Fruit fly (Drosophila melanogaster): Measurements from ENCODE around the gene BigH1.

BigH1 gene

DNA sequence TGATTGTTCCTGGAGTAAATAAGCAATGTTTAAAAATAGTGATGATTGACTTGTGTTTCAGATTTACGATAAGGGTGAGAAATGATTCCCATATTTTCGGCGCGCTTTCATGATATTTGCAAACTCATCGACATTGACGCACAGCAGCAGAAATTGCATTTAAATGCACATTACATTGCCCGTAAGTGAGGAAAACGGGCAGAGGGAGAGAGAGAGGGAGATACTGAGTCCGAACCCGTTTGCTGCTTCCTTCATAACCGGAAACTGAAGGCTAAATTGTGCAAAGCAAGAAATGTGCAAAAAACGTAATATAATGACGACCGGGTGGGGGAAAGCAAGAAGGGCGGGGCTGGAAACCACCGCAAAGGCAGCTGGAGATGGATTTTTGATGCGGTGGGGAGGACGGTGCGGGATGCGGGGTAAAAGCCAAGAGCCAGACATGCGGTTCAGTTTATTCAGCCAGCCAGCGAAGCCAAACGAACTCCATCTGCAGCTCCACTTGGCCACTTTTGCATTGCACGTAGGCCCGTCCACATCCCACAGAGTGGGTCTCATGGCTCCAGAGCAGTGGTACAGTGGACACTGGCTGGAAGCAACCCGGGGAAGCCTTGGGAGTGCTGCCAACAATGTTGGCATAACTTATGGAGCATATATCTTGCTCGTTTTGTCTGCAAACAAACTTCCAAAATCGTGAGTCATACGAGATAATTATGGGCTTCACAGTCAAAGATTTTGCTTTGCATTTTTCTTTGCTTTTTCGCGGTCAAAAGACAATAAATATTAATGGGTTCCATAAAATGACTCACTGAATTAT is 10.0 kb upstream of the BigH1 start:
- TF ChIP-seq CG17801 (GFP tag; optimal IDR thresholded peaks at IDR 0.05; ENCODE audit: partially characterized antibody) = no peak

DNA sequence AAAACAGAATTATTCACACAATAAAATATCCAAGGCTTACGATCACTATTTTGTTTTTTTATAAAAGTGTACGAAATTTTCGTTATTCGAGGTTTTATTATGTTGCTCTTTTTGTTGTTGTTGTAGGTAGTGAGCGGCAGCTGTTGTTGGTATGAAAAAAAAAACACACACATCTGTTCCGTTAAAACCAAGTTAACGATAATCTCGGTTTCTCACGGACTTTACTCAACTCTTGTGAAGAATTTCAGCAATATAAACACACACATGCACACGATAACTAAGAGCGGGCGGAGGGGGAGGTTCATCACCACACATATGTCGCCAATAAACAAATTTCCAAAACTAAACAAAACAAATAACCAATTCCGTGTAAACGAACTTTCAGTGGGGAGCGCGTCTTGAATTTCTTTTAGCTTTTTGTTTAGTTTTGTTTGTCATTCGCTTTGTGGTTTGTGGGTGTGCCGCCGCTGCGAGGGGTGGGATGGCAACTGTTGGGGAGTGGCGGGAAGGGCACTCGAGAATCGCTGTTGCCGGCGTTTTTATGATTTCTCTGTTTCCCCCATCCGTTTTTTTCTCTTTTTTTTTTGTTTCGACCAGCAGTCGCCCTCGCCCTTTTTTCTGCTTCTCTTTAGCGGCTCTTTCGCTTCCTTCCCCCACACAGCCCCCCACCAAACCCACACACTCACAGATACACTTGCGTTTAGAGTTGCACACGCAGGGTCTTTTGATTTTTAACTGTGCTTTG is 8.8 kb upstream of the BigH1 start:
- no peak for TF ChIP-seq CG17801 (GFP tag; optimal IDR thresholded peaks at IDR 0.05; ENCODE audit: partially characterized antibody)

- peak; percentile 89 for TF ChIP-seq CG17801 (GFP tag; optimal IDR thresholded peaks at IDR 0.05; ENCODE audit: partially characterized antibody)
Observed at dm6 chr3R:14654976-14655896, 8.0 kb upstream of the BigH1 start.

DNA sequence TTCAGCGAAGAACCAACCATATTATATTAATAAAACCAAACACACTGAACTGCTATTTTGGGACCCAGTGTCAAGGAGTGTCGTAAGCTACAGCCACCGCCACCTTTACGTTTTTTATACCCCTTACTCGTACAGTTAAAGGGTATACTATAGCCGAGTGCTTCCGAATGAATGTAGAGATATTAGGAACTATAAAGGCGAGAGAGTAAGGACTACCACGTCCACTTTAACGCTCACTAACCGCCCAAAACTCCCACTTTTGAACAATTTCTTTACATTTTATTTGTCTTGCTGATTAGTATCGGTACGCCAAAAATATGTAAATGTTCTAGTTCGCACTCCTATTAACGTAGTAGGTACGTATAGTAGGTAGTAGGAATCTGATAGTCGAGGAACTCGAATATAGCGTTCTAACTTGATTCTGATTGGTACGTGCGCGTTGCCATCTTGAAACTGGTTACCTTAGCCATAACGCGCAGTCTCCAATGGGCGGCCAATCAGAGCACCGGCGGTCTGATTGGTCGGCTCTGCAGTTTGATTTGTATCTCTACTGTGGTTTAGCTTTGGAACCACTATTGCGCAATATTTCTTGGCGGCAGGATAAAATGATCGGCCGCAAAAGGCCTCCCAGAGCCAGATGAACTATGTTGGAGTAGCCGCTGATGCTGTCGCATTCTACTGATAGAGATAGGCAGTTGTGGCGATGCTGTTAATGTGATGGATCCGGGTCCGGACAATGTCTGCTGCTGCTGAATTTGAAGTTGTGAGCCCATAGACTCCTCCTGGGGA is 7.1 kb upstream of the BigH1 start:
- no peak for TF ChIP-seq CG17801 (GFP tag; optimal IDR thresholded peaks at IDR 0.05; ENCODE audit: partially characterized antibody)

- TF ChIP-seq CG17801 (GFP tag; optimal IDR thresholded peaks at IDR 0.05; ENCODE audit: partially characterized antibody) = no peak
Observed at dm6 chr3R:14656760-14657604, 6.3 kb upstream of the BigH1 start, which contains the start of gene CG3505. TSS of gene CG3505 (plus strand) at chr3R:14657447.

DNA sequence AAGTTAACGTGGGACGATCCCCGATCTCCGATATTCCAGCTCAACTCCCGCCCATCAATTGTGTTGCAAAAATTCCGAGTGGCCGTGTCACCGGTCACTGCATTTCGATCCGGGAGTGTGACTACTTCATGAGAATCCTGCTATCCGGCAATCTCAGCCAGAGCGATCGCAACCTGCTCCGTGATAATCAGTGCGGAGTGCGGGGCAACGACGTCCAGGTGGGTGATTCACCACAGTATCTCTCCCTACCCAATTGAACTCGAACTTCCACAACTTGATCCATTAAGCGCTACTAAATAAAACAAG is 5.7 kb upstream of the BigH1 start:
- no peak for TF ChIP-seq CG17801 (GFP tag; optimal IDR thresholded peaks at IDR 0.05; ENCODE audit: partially characterized antibody)

dm6 chr3R:14658170-14658569 is 5.1 kb upstream of the BigH1 start:
- TF ChIP-seq CG17801 (GFP tag; optimal IDR thresholded peaks at IDR 0.05; ENCODE audit: partially characterized antibody) = no peak

DNA sequence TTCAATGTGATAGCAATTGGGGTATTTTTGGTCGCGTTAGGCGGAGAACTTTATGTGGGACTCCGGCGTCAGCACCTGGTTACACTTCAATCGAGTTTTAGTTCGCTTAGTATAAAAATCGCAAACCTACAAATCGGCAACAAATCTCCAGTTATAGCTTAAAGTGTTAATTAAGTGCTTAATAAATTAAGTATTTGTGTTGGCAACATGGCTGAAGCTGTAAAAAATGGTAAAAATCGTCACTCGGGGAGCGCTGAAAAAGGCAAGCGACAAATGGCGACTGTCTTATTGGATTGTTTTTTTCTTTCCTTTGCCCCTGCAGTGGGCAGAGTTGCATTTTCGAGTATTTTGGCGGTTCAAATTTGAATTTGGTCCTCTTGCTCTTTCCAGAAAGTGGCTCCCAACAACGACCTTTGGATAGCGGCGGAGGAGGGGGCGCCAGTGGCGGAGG is 3.9 kb upstream of the BigH1 start, which contains the start of gene Hexim:
Gene Hexim, plus strand, starts transcription at position 85 of the 451 bp plus-strand sequence.
- peak; percentile 72 for TF ChIP-seq CG17801 (GFP tag; optimal IDR thresholded peaks at IDR 0.05; ENCODE audit: partially characterized antibody)

- no peak for TF ChIP-seq CG17801 (GFP tag; optimal IDR thresholded peaks at IDR 0.05; ENCODE audit: partially characterized antibody)
Observed at dm6 chr3R:14670840-14671239, 7.6 kb downstream of the BigH1 start.

- no peak for TF ChIP-seq CG17801 (GFP tag; optimal IDR thresholded peaks at IDR 0.05; ENCODE audit: partially characterized antibody)
Observed at dm6 chr3R:14672915-14673314, 9.7 kb downstream of the BigH1 start.

DNA sequence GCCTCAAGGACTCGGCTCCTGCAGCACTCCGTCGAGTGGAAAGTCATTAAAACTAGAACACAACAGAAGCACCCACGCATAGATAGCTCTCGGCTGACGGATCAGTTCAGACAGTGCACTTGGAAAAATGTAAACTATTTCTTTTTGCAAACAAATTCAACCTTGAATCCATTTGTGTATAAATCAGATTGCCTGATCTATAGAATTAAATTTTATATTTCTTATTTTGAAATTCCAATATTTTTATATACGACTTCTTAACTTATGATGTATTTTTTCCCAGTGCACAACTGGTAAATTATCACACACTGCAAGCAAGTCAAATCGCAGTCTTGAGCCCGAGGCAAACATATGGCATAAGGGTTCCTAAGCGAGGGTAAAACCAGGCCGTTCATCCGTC is 11.5 kb downstream of the BigH1 start:
- TF ChIP-seq CG17801 (GFP tag; optimal IDR thresholded peaks at IDR 0.05; ENCODE audit: partially characterized antibody) = no peak

DNA sequence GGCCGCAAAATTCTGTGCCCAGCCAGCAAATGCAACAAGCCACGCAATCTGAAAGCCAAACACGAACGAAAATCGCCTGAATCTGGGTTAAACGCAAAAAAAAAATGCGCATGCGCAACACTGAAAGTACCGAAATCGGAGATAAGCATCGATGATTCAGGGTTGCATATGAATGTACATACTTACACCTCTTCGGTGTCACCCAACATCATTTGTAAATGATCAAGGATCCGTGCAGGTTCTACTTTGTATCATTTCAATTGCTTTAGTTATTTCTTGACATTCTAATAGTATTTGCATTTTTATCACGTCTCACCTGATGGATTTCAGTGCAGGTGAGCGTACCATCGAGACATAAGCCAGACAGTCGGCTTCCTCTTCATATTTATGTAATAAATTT is 13.8 kb downstream of the BigH1 start:
- no peak for TF ChIP-seq CG17801 (GFP tag; optimal IDR thresholded peaks at IDR 0.05; ENCODE audit: partially characterized antibody)

DNA sequence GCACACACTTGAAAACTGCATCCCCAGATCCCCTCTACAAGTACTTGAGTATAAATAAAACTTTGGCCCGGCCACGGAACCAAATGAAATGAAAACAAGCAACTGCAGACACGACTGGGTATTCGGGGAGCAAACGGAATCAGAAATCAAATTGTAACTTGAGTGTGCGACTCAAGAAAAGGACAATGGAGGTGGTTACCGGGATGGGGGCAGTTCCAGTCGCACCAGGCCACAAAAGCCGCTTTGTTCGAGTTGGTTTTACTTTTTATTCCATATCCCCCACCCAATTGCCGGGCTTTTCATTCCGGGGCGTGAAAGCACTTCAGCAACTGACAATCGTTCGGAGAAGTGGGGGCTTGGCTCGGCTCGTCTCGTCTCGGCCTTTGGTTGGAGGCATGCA is 14.6 kb downstream of the BigH1 start:
- no peak for TF ChIP-seq CG17801 (GFP tag; optimal IDR thresholded peaks at IDR 0.05; ENCODE audit: partially characterized antibody)
